Worm (Caenorhabditis elegans): ENCODE data around the gene T04C12.9.

Gene T04C12.9

ce11 chrV:11073354-11073753, 10.3 kb upstream of the T04C12.9 start (continued):
- TF ChIP-seq nhr-47 (tag; optimal IDR thresholded peaks at IDR 0.05) (no peak), jun-1 (tag; optimal IDR thresholded peaks at IDR 0.05) (no peak), lin-39 (tag; optimal IDR thresholded peaks at IDR 0.05) (no peak), efl-1 (optimal IDR thresholded peaks at IDR 0.05) (no peak), efl-1 (GFP tag; optimal IDR thresholded peaks at IDR 0.05 in 1 of 2) (peak in 1 of 2 experiments; percentile 49), nhr-12 (tag; optimal IDR thresholded peaks at IDR 0.05) (no peak), nhr-90 (tag; optimal IDR thresholded peaks at IDR 0.05; ENCODE audit: poor library complexity) (no peak), irx-1 (tag; optimal IDR thresholded peaks at IDR 0.05) (no peak), unc-30 (tag; optimal IDR thresholded peaks at IDR 0.05) (no peak), ceh-63 (GFP tag; optimal IDR thresholded peaks at IDR 0.05) (no peak), tbx-2 (tag; optimal IDR thresholded peaks at IDR 0.05) (peak; percentile 14), blmp-1 (tag; optimal IDR thresholded peaks at IDR 0.05) (no peak), nhr-11 (tag; optimal IDR thresholded peaks at IDR 0.05) (no peak), aly-2 (tag; optimal IDR thresholded peaks at IDR 0.05) (no peak), ceh-88 (GFP tag; IDR thresholded peaks at IDR 0.05) (no peak), egl-13 (tag; optimal IDR thresholded peaks at IDR 0.05) (no peak), fos-1 (tag; optimal IDR thresholded peaks at IDR 0.05) (no peak), dpl-1 (GFP tag; optimal IDR thresholded peaks at IDR 0.05) (no peak), sptf-1 (tag; optimal IDR thresholded peaks at IDR 0.05) (no peak), mep-1 (tag; optimal IDR thresholded peaks at IDR 0.05) (no peak)

ce11 chrV:11071453-11071852, 8.4 kb upstream of the T04C12.9 start:
- no peak for TF ChIP-seq aha-1 (tag; optimal IDR thresholded peaks at IDR 0.05)
- peak; percentile 27 for TF ChIP-seq nhr-11 (tag; optimal IDR thresholded peaks at IDR 0.05)
- TF ChIP-seq grh-1 (GFP tag; IDR thresholded peaks at IDR 0.05) = no peak
- peak; percentile 95 for TF ChIP-seq aly-2 (tag; optimal IDR thresholded peaks at IDR 0.05)
- TF ChIP-seq nhr-19 (GFP tag; conservative IDR thresholded peaks at IDR 0.05) = 0 out of 2 replicates have a peak, but pooled peaks have one; percentile 2

ce11 chrV:11070388-11070787, 7.4 kb upstream of the T04C12.9 start:
- TF ChIP-seq lin-14 (GFP tag; optimal IDR thresholded peaks at IDR 0.05) = peak; percentile 63
- no peak for TF ChIP-seq tbx-2 (tag; optimal IDR thresholded peaks at IDR 0.05)
- no peak for TF ChIP-seq vab-15 (tag; optimal IDR thresholded peaks at IDR 0.05)
- TF ChIP-seq C16A3.4 (tag; optimal IDR thresholded peaks at IDR 0.05) = peak; percentile 20
- no peak for TF ChIP-seq zip-4 (GFP tag; optimal IDR thresholded peaks at IDR 0.05)
- peak; percentile 25 for TF ChIP-seq elt-2 (tag; optimal IDR thresholded peaks at IDR 0.05)
- no peak for TF ChIP-seq sptf-1 (tag; optimal IDR thresholded peaks at IDR 0.05)
- TF ChIP-seq swsn-7 (tag; optimal IDR thresholded peaks at IDR 0.05) = no peak
- no peak for TF ChIP-seq aly-2 (tag; optimal IDR thresholded peaks at IDR 0.05)
- TF ChIP-seq dpl-1 (GFP tag; optimal IDR thresholded peaks at IDR 0.05) = no peak
- TF ChIP-seq xbp-1 (tag; optimal IDR thresholded peaks at IDR 0.05) = no peak
- peak; percentile 73 for TF ChIP-seq nhr-85 (tag)
- TF ChIP-seq lin-35 (GFP tag; optimal IDR thresholded peaks at IDR 0.05) = peak in 1 of 2 experiments; percentile 18
- TF ChIP-seq lin-13 (GFP tag; optimal IDR thresholded peaks at IDR 0.05) = no peak
- no peak for TF ChIP-seq isw-1 (GFP tag; IDR thresholded peaks at IDR 0.05)
- no peak for TF ChIP-seq ztf-11 (tag; optimal IDR thresholded peaks at IDR 0.05)
- TF ChIP-seq nhr-90 (tag; optimal IDR thresholded peaks at IDR 0.05; ENCODE audit: poor library complexity) = no peak
- TF ChIP-seq nhr-12 (tag; optimal IDR thresholded peaks at IDR 0.05) = no peak
- peak; percentile 16 for TF ChIP-seq nhr-20 (tag; optimal IDR thresholded peaks at IDR 0.05)
- TF ChIP-seq blmp-1 (tag; optimal IDR thresholded peaks at IDR 0.05) = peak; percentile 58

ce11 chrV:11069277-11069676, 6.3 kb upstream of the T04C12.9 start, which contains the start of gene T04C12.8:
Gene T04C12.8 (minus strand): TSS chrV:11069358.
- TF ChIP-seq ceh-82 (tag; optimal IDR thresholded peaks at IDR 0.05) (no peak), hlh-17 (GFP tag; optimal IDR thresholded peaks at IDR 0.05; ENCODE audit: borderline replicate concordance) (no peak), alr-1 (tag; optimal IDR thresholded peaks at IDR 0.05; ENCODE audit: borderline replicate concordance) (no peak), fkh-4 (tag; optimal IDR thresholded peaks at IDR 0.05; ENCODE audit: borderline replicate concordance) (no peak), unc-62 (GFP tag; optimal IDR thresholded peaks at IDR 0.05) (no peak), nhr-84 (tag; optimal IDR thresholded peaks at IDR 0.05) (no peak), fkh-10 (GFP tag; optimal IDR thresholded peaks at IDR 0.05) (no peak), mep-1 (tag; optimal IDR thresholded peaks at IDR 0.05) (no peak), rnt-1 (tag; optimal IDR thresholded peaks at IDR 0.05) (no peak), F16B12.6 (tag; optimal IDR thresholded peaks at IDR 0.05) (no peak), nhr-237 (tag; optimal IDR thresholded peaks at IDR 0.05) (no peak), fos-1 (tag; optimal IDR thresholded peaks at IDR 0.05) (no peak), lin-39 (tag; optimal IDR thresholded peaks at IDR 0.05) (no peak), lin-15B (tag; optimal IDR thresholded peaks at IDR 0.05) (no peak), efl-1 (optimal IDR thresholded peaks at IDR 0.05) (no peak), efl-1 (GFP tag; optimal IDR thresholded peaks at IDR 0.05 in 1 of 2) (peak in 1 of 2 experiments; percentile 27), nhr-28 (tag; optimal IDR thresholded peaks at IDR 0.05) (no peak), dsc-1 (tag; optimal IDR thresholded peaks at IDR 0.05) (peak; percentile 78)

All from whole organism, L1 larva.